Fruit fly (Drosophila melanogaster): ENCODE measurements around the gene Ca-beta.

DNA sequence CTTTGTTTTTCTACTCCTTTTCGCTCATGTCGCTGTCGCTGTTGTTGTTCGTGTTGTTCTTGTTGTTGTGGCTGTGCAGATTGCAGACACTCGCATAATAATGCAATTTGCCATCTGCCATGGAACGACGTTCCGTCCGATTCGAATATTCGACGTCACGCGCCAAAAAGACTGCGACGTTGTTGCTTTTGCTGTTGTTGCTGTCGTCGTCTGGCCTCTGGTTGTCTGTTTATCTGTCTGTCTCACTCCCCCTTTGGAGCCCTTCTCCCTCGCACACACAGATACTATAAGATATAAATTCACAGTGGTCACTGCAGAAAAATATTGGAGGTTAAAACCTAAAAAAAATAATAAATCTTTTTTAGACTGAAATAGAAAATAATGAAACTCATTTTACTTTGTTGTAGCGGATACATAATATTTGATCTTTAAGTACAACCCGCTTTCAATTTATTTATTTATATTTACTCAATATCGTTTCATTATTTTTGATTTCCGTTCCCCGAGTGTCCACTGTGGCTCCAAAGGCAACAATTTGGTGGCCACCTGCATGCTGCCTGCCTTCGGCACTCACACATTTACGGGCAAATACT is 16.2 kb upstream of the Ca-beta start:
- TF ChIP-seq insv (optimal IDR thresholded peaks at IDR 0.05) (no peak), h (optimal IDR thresholded peaks at IDR 0.05) (no peak), Myc (optimal IDR thresholded peaks at IDR 0.05) (no peak), Sin3A (optimal IDR thresholded peaks at IDR 0.05) (no peak)
